Fruit fly (Drosophila melanogaster): Measurements from ENCODE around the gene Jon65Ai.

Jon65Ai gene

dm6 chr3L:6071454-6072189 is 17.4 kb upstream of the Jon65Ai start, which contains the start of gene CG6602 (continued):
- TF ChIP-seq CG30020 (tag; optimal IDR thresholded peaks at IDR 0.05) (no peak), dmrt11E (tag; optimal IDR thresholded peaks at IDR 0.05) (peak; percentile 39), tio (GFP tag; optimal IDR thresholded peaks at IDR 0.05) (peak; percentile 68), HmgD (GFP tag; optimal IDR thresholded peaks at IDR 0.05) (no peak), Fer2 (tag; optimal IDR thresholded peaks at IDR 0.05) (peak; percentile 51), unpg (GFP tag; optimal IDR thresholded peaks at IDR 0.05) (peak; percentile 59), Hand (GFP tag; optimal IDR thresholded peaks at IDR 0.05) (no peak), CG31224 (GFP tag; IDR thresholded peaks at IDR 0.05) (peak; percentile 73), Vsx1 (GFP tag; optimal IDR thresholded peaks at IDR 0.05) (peak; percentile 63), Ets65A (GFP tag) (peak; percentile 97), tna (GFP tag; IDR thresholded peaks at IDR 0.05; ENCODE audit: partially characterized antibody) (no peak), amos (GFP tag; IDR thresholded peaks at IDR 0.05; ENCODE audit: partially characterized antibody) (peak; percentile 30), CG13296 (GFP tag; optimal IDR thresholded peaks at IDR 0.05) (peak; percentile 81), eve (GFP tag; optimal IDR thresholded peaks at IDR 0.05) (no peak), HLH54F (GFP tag; optimal IDR thresholded peaks at IDR 0.05) (peak; percentile 45), NfI (GFP tag; optimal IDR thresholded peaks at IDR 0.05) (peak; percentile 90), CG6791 (GFP tag; IDR thresholded peaks at IDR 0.05; ENCODE audit: partially characterized antibody) (no peak), Doc3 (GFP tag; IDR thresholded peaks at IDR 0.05; ENCODE audit: partially characterized antibody) (no peak), CG17568 (GFP tag; optimal IDR thresholded peaks at IDR 0.05) (no peak), br (optimal IDR thresholded peaks at IDR 0.05) (no peak), trh (GFP tag; optimal IDR thresholded peaks at IDR 0.05) (peak; percentile 30), CG5245 (GFP tag; optimal IDR thresholded peaks at IDR 0.05) (peak; percentile 43), GATAe (GFP tag; conservative IDR thresholded peaks at IDR 0.05) (no peak), Ravus (GFP tag; IDR thresholded peaks at IDR 0.05) (peak; percentile 18; the same call in 1 of the 2 replicates), CG10543 (GFP tag; optimal IDR thresholded peaks at IDR 0.05) (peak; percentile 35), Dbx (GFP tag; IDR thresholded peaks at IDR 0.05) (peak; percentile 78), CG11247 (GFP tag; IDR thresholded peaks at IDR 0.05) (peak; percentile 71), sug (tag; optimal IDR thresholded peaks at IDR 0.05) (peak; percentile 45), vnd (GFP tag; IDR thresholded peaks at IDR 0.05; ENCODE audit: partially characterized antibody) (no peak), CG10431 (GFP tag; optimal IDR thresholded peaks at IDR 0.05) (no peak), Mes4 (GFP tag; optimal IDR thresholded peaks at IDR 0.05) (peak; percentile 17), CG14710 (tag; optimal IDR thresholded peaks at IDR 0.05) (peak; percentile 75), crp (GFP tag; optimal IDR thresholded peaks at IDR 0.05) (peak in 1 of 2 experiments; percentile 13), C15 (GFP tag; IDR thresholded peaks at IDR 0.05) (peak; percentile 42; the same call in 1 of the 3 replicates), nmo (GFP tag; optimal IDR thresholded peaks at IDR 0.05) (peak; percentile 61), CG16815 (GFP tag; optimal IDR thresholded peaks at IDR 0.05) (peak; percentile 35), CG8944 (GFP tag; optimal IDR thresholded peaks at IDR 0.05) (no peak), gem (tag; optimal IDR thresholded peaks at IDR 0.05) (peak; percentile 49), Atf-2 (GFP tag; optimal IDR thresholded peaks at IDR 0.05) (no peak), sd (tag; optimal IDR thresholded peaks at IDR 0.05) (no peak), so (GFP tag; IDR thresholded peaks at IDR 0.05) (0 out of 3 replicates have a peak, but pooled peaks have one; percentile 9), CG16863 (GFP tag; optimal IDR thresholded peaks at IDR 0.05) (no peak), CG2712 (tag; optimal IDR thresholded peaks at IDR 0.05) (no peak), CG33557 (GFP tag; optimal IDR thresholded peaks at IDR 0.05) (peak; percentile 33), CG2116 (GFP tag; optimal IDR thresholded peaks at IDR 0.05) (peak; percentile 46), CG5180 (GFP tag; optimal IDR thresholded peaks at IDR 0.05) (peak; percentile 6), pb (GFP tag; optimal IDR thresholded peaks at IDR 0.05) (peak; percentile 30), wdn (GFP tag; IDR thresholded peaks at IDR 0.05) (peak; percentile 9; the same call in 1 of the 2 replicates), CG12104 (GFP tag; optimal IDR thresholded peaks at IDR 0.05) (peak; percentile 64)
